Worm (Caenorhabditis elegans): ENCODE results near the gene srh-246.

srh-246 gene

ce11 chrV:694625-695024 is 37.0 kb upstream of the srh-246 start, which contains the start of gene srj-53:
Gene srj-53, minus strand, starts transcription at chrV:694725.
- no peak for TF ChIP-seq nhr-23 (tag; optimal IDR thresholded peaks at IDR 0.05)
- no peak for TF ChIP-seq skn-1 (tag; optimal IDR thresholded peaks at IDR 0.05)
- TF ChIP-seq zag-1 (tag; optimal IDR thresholded peaks at IDR 0.05) = no peak
- no peak for TF ChIP-seq daf-12 (tag; optimal IDR thresholded peaks at IDR 0.05)
- no peak for TF ChIP-seq ztf-4 (tag; optimal IDR thresholded peaks at IDR 0.05)

DNA sequence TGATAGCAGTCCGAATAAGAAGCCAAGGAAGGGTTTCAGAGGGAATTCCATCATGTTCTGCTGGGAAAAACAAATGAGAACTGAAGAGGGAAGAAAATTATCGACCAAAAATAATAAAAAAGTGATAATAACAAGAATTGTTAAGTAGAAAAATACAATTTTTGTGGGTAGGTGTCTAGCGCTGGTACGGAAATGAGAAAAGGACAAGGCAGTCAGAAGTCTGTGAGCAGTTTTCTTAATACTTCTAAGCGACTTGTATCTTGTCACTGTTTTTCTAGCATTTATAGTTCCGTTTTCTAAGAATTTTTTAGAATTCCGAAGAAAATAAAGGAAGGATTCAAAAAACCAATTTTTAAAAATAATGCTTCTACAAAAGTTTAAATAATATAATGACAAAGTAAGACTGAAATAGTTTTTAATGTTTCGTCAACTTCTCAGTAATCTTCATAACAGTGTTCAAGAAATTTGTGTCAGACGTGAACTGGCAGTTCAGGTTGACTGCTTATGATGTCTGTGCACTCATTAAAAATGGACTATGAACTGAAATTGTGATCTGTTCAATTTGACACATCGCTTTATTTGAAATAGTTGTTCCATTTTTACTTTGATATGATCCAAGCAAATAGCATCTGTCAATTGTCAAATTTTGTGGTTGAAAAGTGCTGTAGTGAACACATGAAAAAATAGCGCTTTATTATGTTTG is 35.3 kb upstream of the srh-246 start, which contains the start of gene srx-4:
TSS of gene srx-4 (minus strand) at position 51 of the 703 bp plus-strand sequence.
- TF ChIP-seq nhr-23 (tag; optimal IDR thresholded peaks at IDR 0.05) (no peak), nhr-12 (tag; optimal IDR thresholded peaks at IDR 0.05) (no peak)

DNA sequence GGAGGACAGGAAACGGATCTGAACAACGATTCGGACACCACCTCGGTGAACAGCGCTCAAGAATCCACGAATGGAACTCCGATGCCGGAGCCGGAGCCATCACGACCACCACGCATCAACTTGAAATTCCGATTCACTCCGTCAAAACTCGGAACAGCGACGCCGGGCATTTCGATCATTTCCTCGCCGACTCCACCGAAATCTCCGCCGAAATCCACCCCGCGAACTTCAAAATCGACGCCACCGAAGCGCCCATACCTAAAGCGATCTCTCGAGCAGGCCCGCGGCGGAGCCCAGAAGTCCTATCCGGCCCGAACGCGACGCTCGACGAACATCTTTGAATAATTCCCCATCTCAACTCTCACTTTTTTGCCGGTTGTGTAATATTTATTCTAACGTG is 32.0 kb upstream of the srh-246 start:
- TF ChIP-seq nhr-12 (tag; optimal IDR thresholded peaks at IDR 0.05) (no peak), ztf-11 (tag; optimal IDR thresholded peaks at IDR 0.05) (no peak), sea-2 (GFP tag; optimal IDR thresholded peaks at IDR 0.05) (no peak), ceh-82 (tag; optimal IDR thresholded peaks at IDR 0.05) (no peak), ceh-16 (tag; optimal IDR thresholded peaks at IDR 0.05) (no peak), hmg-11 (tag; optimal IDR thresholded peaks at IDR 0.05) (no peak), mdl-1 (tag; optimal IDR thresholded peaks at IDR 0.05) (no peak), fkh-10 (GFP tag; optimal IDR thresholded peaks at IDR 0.05) (no peak), daf-12 (tag; optimal IDR thresholded peaks at IDR 0.05) (no peak), ceh-28 (tag; optimal IDR thresholded peaks at IDR 0.05) (no peak), unc-39 (tag; optimal IDR thresholded peaks at IDR 0.05) (no peak), mml-1 (tag; optimal IDR thresholded peaks at IDR 0.05) (no peak), nhr-67 (tag; optimal IDR thresholded peaks at IDR 0.05) (no peak), lin-39 (tag; optimal IDR thresholded peaks at IDR 0.05) (no peak)

- TF ChIP-seq ztf-4 (tag; optimal IDR thresholded peaks at IDR 0.05) = no peak
- no peak for TF ChIP-seq nhr-25 (tag; optimal IDR thresholded peaks at IDR 0.05)
- TF ChIP-seq nhr-77 (tag; optimal IDR thresholded peaks at IDR 0.05) = no peak
- TF ChIP-seq eor-1 (tag; optimal IDR thresholded peaks at IDR 0.05) = no peak
- no peak for TF ChIP-seq ceh-16 (tag; optimal IDR thresholded peaks at IDR 0.05)
- no peak for TF ChIP-seq nhr-11 (tag; optimal IDR thresholded peaks at IDR 0.05)
- no peak for TF ChIP-seq nfya-1 (tag; optimal IDR thresholded peaks at IDR 0.05; ENCODE audit: insufficient read depth)
- TF ChIP-seq nhr-237 (tag; optimal IDR thresholded peaks at IDR 0.05) = no peak
Observed at ce11 chrV:687384-687783, 29.8 kb upstream of the srh-246 start, which contains the start of gene H25P19.1. Gene H25P19.1, plus strand, starts transcription at chrV:687684.

ce11 chrV:683858-684257 is 26.3 kb upstream of the srh-246 start, which contains the start of gene F31F4.1:
Gene F31F4.1, plus strand, starts transcription at chrV:684060.
- no peak for TF ChIP-seq nhr-76 (tag; optimal IDR thresholded peaks at IDR 0.05)
- TF ChIP-seq pqm-1 (tag; optimal IDR thresholded peaks at IDR 0.05) = peak; percentile 44
- TF ChIP-seq elt-2 (tag; optimal IDR thresholded peaks at IDR 0.05) = peak; percentile 66

ce11 chrV:682031-682430 is 24.5 kb upstream of the srh-246 start, which contains the start of gene srx-23:
Gene srx-23, plus strand, starts transcription at chrV:682331.
- TF ChIP-seq zag-1 (tag; optimal IDR thresholded peaks at IDR 0.05) (no peak), ceh-16 (tag; optimal IDR thresholded peaks at IDR 0.05) (no peak), nhr-76 (tag; optimal IDR thresholded peaks at IDR 0.05) (no peak), sea-2 (GFP tag; optimal IDR thresholded peaks at IDR 0.05) (no peak), nhr-28 (tag; optimal IDR thresholded peaks at IDR 0.05) (no peak), lsy-12 (tag; optimal IDR thresholded peaks at IDR 0.05) (no peak), elt-1 (tag; optimal IDR thresholded peaks at IDR 0.05) (no peak), nhr-11 (tag; optimal IDR thresholded peaks at IDR 0.05) (no peak), pqm-1 (tag; optimal IDR thresholded peaks at IDR 0.05) (no peak), fkh-10 (GFP tag; optimal IDR thresholded peaks at IDR 0.05) (no peak), lin-15B (tag; optimal IDR thresholded peaks at IDR 0.05) (no peak), nhr-23 (tag; optimal IDR thresholded peaks at IDR 0.05) (no peak), elt-3 (tag; optimal IDR thresholded peaks at IDR 0.05) (no peak), daf-12 (tag; optimal IDR thresholded peaks at IDR 0.05) (no peak), egl-5 (tag; optimal IDR thresholded peaks at IDR 0.05) (no peak), mdl-1 (tag; optimal IDR thresholded peaks at IDR 0.05) (no peak)

All from whole organism, L3 larva.